Fruit fly (Drosophila melanogaster) whole organism, embryonic: ENCODE data around the gene Srp9.

Experiments used
- CG10209 ChIP-seq: fragments of 200-800 bp; sonication (Bioruptor generic); optimal IDR thresholded peaks from 3 replicates; lab custom pipeline; 2017; ENCODE audit warnings: missing biosample characterization, mild to moderate bottlenecking, missing genetic modification characterization, missing genetic modification reagents
- CG10431 ChIP-seq: fragments of 200-800 bp; sonication (Bioruptor generic); optimal IDR thresholded peaks from 3 replicates; lab custom pipeline; 2018; ENCODE audit warnings: missing biosample characterization, mild to moderate bottlenecking, missing genetic modification characterization
- CG11723 ChIP-seq: fragments of 200-800 bp; sonication (Bioruptor generic); optimal IDR thresholded peaks from 2 replicates; lab custom pipeline; 2017; ENCODE audit warnings: missing biosample characterization, mild to moderate bottlenecking, missing genetic modification characterization
- CG12104 ChIP-seq: fragments of 200-800 bp; sonication (Bioruptor generic); optimal IDR thresholded peaks from 3 replicates; lab custom pipeline; 2016; ENCODE audit warnings: missing biosample characterization, missing genetic modification characterization
- CG1233 ChIP-seq: fragments of 200-800 bp; sonication (Bioruptor generic); optimal IDR thresholded peaks from 4 replicates; lab custom pipeline; 2018; ENCODE audit warnings: missing biosample characterization, mild to moderate bottlenecking, missing genetic modification characterization
- CG12942 ChIP-seq: fragments of 200-800 bp; sonication (Bioruptor generic); optimal IDR thresholded peaks from 3 replicates; lab custom pipeline; 2016; ENCODE audit warnings: missing biosample characterization, missing genetic modification characterization
- CG13296 ChIP-seq: fragments of 200-800 bp; sonication (Bioruptor generic); optimal IDR thresholded peaks from 3 replicates; lab custom pipeline; 2018; ENCODE audit warnings: missing biosample characterization, mild to moderate bottlenecking, missing genetic modification characterization
- CG15696 ChIP-seq: fragments of 200-800 bp; sonication (Bioruptor generic); optimal IDR thresholded peaks from 2 replicates; lab custom pipeline; 2019; ENCODE audit warnings: missing biosample characterization, mild to moderate bottlenecking, missing genetic modification characterization, moderate library complexity
- CG1647 ChIP-seq: fragments of 200-800 bp; sonication (Bioruptor generic); optimal IDR thresholded peaks from 3 replicates; lab custom pipeline; 2016; ENCODE audit warnings: missing biosample characterization, missing genetic modification characterization
- CG18011 ChIP-seq: fragments of 200-800 bp; sonication (Bioruptor generic); optimal IDR thresholded peaks from 2 replicates; lab custom pipeline; 2017; ENCODE audit warnings: missing biosample characterization, missing genetic modification characterization, mild to moderate bottlenecking, moderate library complexity, missing genotype
- CG18262 ChIP-seq: fragments of 200-800 bp; optimal IDR thresholded peaks from 3 replicates; lab custom pipeline; 2019; ENCODE audit warnings: missing biosample characterization, mild to moderate bottlenecking, missing genetic modification characterization, moderate library complexity
- CG2120 ChIP-seq: fragments of 200-800 bp; sonication (Bioruptor generic); optimal IDR thresholded peaks from 3 replicates; lab custom pipeline; 2016; ENCODE audit warnings: missing biosample characterization, missing genetic modification characterization
- CG30020 ChIP-seq: fragments of 200-800 bp; optimal IDR thresholded peaks from 2 replicates; lab custom pipeline; 2019; ENCODE audit warnings: missing biosample characterization, mild to moderate bottlenecking, missing genetic modification characterization, moderate library complexity
- CG6813 ChIP-seq: fragments of 200-800 bp; sonication (Bioruptor generic); optimal IDR thresholded peaks from 2 replicates; lab custom pipeline; 2017; ENCODE audit warnings: missing biosample characterization, missing genetic modification characterization, mild to moderate bottlenecking, moderate library complexity, missing genetic modification reagents
- CG8089 ChIP-seq: fragments of 200-800 bp; sonication (Bioruptor generic); optimal IDR thresholded peaks from 3 replicates; lab custom pipeline; 2016; ENCODE audit warnings: missing biosample characterization, missing genetic modification characterization
- CG8765 ChIP-seq: fragments of 200-800 bp; sonication (Bioruptor generic); IDR thresholded peaks from 2 replicates; pipeline ENCODE4 v1.3.6; 2022; ENCODE audit warnings: missing biosample characterization, missing genetic modification characterization
- CG9727 ChIP-seq: fragments of 200-800 bp; sonication (Bioruptor generic); optimal IDR thresholded peaks from 3 replicates; lab custom pipeline; 2017; ENCODE audit warnings: missing biosample characterization, mild to moderate bottlenecking, missing genetic modification characterization
- CG9817 ChIP-seq: fragments of 200-800 bp; sonication (Bioruptor generic); optimal IDR thresholded peaks from 2 replicates; lab custom pipeline; 2018; ENCODE audit warnings: missing biosample characterization, mild to moderate bottlenecking, missing genetic modification characterization, moderate library complexity
- CG9876 ChIP-seq: fragments of 200-800 bp; sonication (Bioruptor generic); optimal IDR thresholded peaks from 2 replicates; lab custom pipeline; 2016; ENCODE audit warnings: missing biosample characterization, missing genetic modification characterization
- Dad ChIP-seq: fragments of 200-800 bp; sonication (Bioruptor generic); optimal IDR thresholded peaks from 3 replicates; lab custom pipeline; 2016; ENCODE audit warnings: missing biosample characterization, missing genetic modification characterization
- Dbx ChIP-seq: fragments of 200-800 bp; sonication (Bioruptor generic); IDR thresholded peaks from 3 replicates; pipeline ENCODE4 v1.3.6; 2022; ENCODE audit warnings: missing biosample characterization, missing genetic modification characterization
- H2.0 ChIP-seq: fragments of 200-800 bp; sonication (Bioruptor generic); IDR thresholded peaks from 2 replicates; pipeline ENCODE4 v1.3.6; 2022; ENCODE audit warnings: missing biosample characterization, missing genetic modification characterization
- Hr39 ChIP-seq: fragments of >200 bp; optimal IDR thresholded peaks from 2 replicates; lab custom pipeline; 2017
- Hsf ChIP-seq: fragments of 200-800 bp; sonication (Bioruptor generic); optimal IDR thresholded peaks from 3 replicates; lab custom pipeline; 2016; ENCODE audit warnings: missing biosample characterization, missing genetic modification characterization
- Jarid2 ChIP-seq: fragments of 200-800 bp; sonication (Bioruptor generic); optimal IDR thresholded peaks from 3 replicates; lab custom pipeline; 2017; ENCODE audit warnings: mild to moderate bottlenecking, missing biosample characterization, missing genetic modification reagents, missing genetic modification characterization
- Med ChIP-seq: fragments of 200-800 bp; sonication (Bioruptor generic); peaks from one replicate; lab custom pipeline; 2016; ENCODE audit warnings: missing biosample characterization, missing genetic modification characterization, mild to moderate bottlenecking, inconsistent platforms, moderate library complexity
- Neu2 ChIP-seq: fragments of 200-800 bp; sonication (Bioruptor generic); optimal IDR thresholded peaks from 3 replicates; lab custom pipeline; 2016; ENCODE audit warnings: missing biosample characterization, missing genetic modification characterization, borderline replicate concordance
- Oli ChIP-seq: fragments of 200-800 bp; sonication (Bioruptor generic); optimal IDR thresholded peaks from 2 replicates; lab custom pipeline; 2018; ENCODE audit warnings: missing biosample characterization, mild to moderate bottlenecking, missing genetic modification characterization, moderate library complexity
- ap ChIP-seq: fragments of 200-800 bp; sonication (Bioruptor generic); IDR thresholded peaks from 2 replicates; pipeline ENCODE4 v1.3.6; 2022; ENCODE audit warnings: missing biosample characterization, missing genetic modification characterization
- btn ChIP-seq: fragments of 200-800 bp; sonication (Bioruptor generic); optimal IDR thresholded peaks from 2 replicates; lab custom pipeline; 2016; ENCODE audit warnings: missing biosample characterization, missing genetic modification characterization
- chinmo ChIP-seq: fragments of 200-800 bp; sonication (Bioruptor generic); IDR thresholded peaks from 4 replicates; pipeline ENCODE4 v1.3.6; 2022; ENCODE audit warnings: missing biosample characterization, missing genetic modification characterization; ENCODE audit not compliant: partially characterized antibody
- dmrt11E ChIP-seq: fragments of 200-800 bp; sonication (Bioruptor generic); optimal IDR thresholded peaks from 3 replicates; lab custom pipeline; 2018; ENCODE audit warnings: missing biosample characterization, mild to moderate bottlenecking, missing genetic modification characterization, moderate library complexity
- grn ChIP-seq: fragments of 200-800 bp; sonication (Bioruptor generic); optimal IDR thresholded peaks from 3 replicates; lab custom pipeline; 2017; ENCODE audit warnings: missing biosample characterization, missing genetic modification characterization
- her ChIP-seq: fragments of 200-800 bp; sonication (Bioruptor generic); optimal IDR thresholded peaks from 2 replicates; lab custom pipeline; 2016; ENCODE audit warnings: missing biosample characterization, missing genetic modification characterization
- insv ChIP-seq, 2 experiments: fragments of 200-800 bp; sonication (Bioruptor generic); optimal IDR thresholded peaks; 3 replicates each; lab custom pipeline; 2016 to 2018; ENCODE audit warnings: missing biosample characterization in 2 of 2, missing genetic modification characterization in 2 of 2
- ken ChIP-seq: fragments of 200-800 bp; sonication (Bioruptor generic); IDR thresholded peaks from 3 replicates; pipeline ENCODE4 v1.3.6; 2022; ENCODE audit warnings: missing biosample characterization, missing genetic modification characterization
- lov ChIP-seq, 2 experiments: fragments of 200-800 bp in 1 of 2; fragments of >200 bp in 1 of 2; sonication (Bioruptor generic) in 1 of 2; IDR thresholded peaks in 1 of 2; optimal IDR thresholded peaks in 1 of 2; 2 replicates in 1 of 2; 3 replicates in 1 of 2; pipeline versions ENCODE4 v1.3.6 to Lab custom; 2017 to 2022; ENCODE audit warnings: missing biosample characterization in 1 of 2, missing genetic modification characterization in 1 of 2
- mirr ChIP-seq: fragments of 200-800 bp; sonication (Bioruptor generic); optimal IDR thresholded peaks from 3 replicates; lab custom pipeline; 2018; ENCODE audit warnings: missing biosample characterization, mild to moderate bottlenecking, missing genetic modification characterization
- otp ChIP-seq: fragments of 200-800 bp; sonication (Bioruptor generic); IDR thresholded peaks from 3 replicates; pipeline ENCODE4, ENCODE4 v1.3.6; 2022; ENCODE audit warnings: missing biosample characterization, missing genetic modification characterization
- pan ChIP-seq, 4 experiments: fragments of >200 bp in 3 of 4; fragments of 200-800 bp in 1 of 4; sonication (Bioruptor generic) in 1 of 4; optimal IDR thresholded peaks in 3 of 4; IDR thresholded peaks in 1 of 4; 2 replicates each; pipeline versions ENCODE4 v1.3.6 to Lab custom; 2017 to 2022; ENCODE audit warnings: missing biosample characterization in 2 of 4, missing genetic modification characterization in 2 of 4, mixed read lengths in 1 of 4
- pita ChIP-seq: fragments of 200-800 bp; sonication (Bioruptor generic); optimal IDR thresholded peaks from 2 replicates; lab custom pipeline; 2017; ENCODE audit warnings: missing biosample characterization, mild to moderate bottlenecking, missing genetic modification characterization
- prd ChIP-seq, 3 experiments: fragments of >200 bp in 2 of 3; fragments of 200-800 bp in 1 of 3; sonication (Bioruptor generic) in 1 of 3; optimal IDR thresholded peaks in 2 of 3; IDR thresholded peaks in 1 of 3; 2 replicates in 2 of 3; 3 replicates in 1 of 3; pipeline versions ENCODE4 v1.3.6 to Lab custom; 2017 to 2022; ENCODE audit warnings: missing biosample characterization in 1 of 3, missing genetic modification characterization in 1 of 3
- sens ChIP-seq: fragments of 200-800 bp; sonication (Bioruptor generic); peaks from one replicate; lab custom pipeline; 2016; ENCODE audit warnings: missing biosample characterization, missing genetic modification characterization
- sna ChIP-seq: fragments of 200-800 bp; sonication (Bioruptor generic); IDR thresholded peaks from 2 replicates; pipeline ENCODE4 v1.3.6; 2022; ENCODE audit warnings: missing biosample characterization, missing genetic modification characterization; ENCODE audit not compliant: partially characterized antibody
- tll ChIP-seq, 2 experiments: fragments of 200-800 bp in 1 of 2; fragments of >200 bp in 1 of 2; sonication (Bioruptor generic) in 1 of 2; optimal IDR thresholded peaks; 2 replicates each; lab custom pipeline; 2017 to 2019; ENCODE audit warnings: missing biosample characterization in 2 of 2, missing genetic modification characterization in 2 of 2, mild to moderate bottlenecking in 1 of 2, moderate library complexity in 1 of 2
- tup ChIP-seq: fragments of 200-800 bp; sonication (Bioruptor generic); optimal IDR thresholded peaks from 2 replicates; lab custom pipeline; 2016; ENCODE audit warnings: missing biosample characterization, mild to moderate bottlenecking, missing genetic modification characterization, moderate library complexity
- twi ChIP-seq: fragments of 200-800 bp; optimal IDR thresholded peaks from 2 replicates; lab custom pipeline; 2019; ENCODE audit warnings: missing biosample characterization, mild to moderate bottlenecking, missing genetic modification characterization, moderate library complexity
- unpg ChIP-seq: fragments of 200-800 bp; sonication (Bioruptor generic); optimal IDR thresholded peaks from 3 replicates; lab custom pipeline; 2018; ENCODE audit warnings: missing biosample characterization, mild to moderate bottlenecking, missing genetic modification characterization, moderate library complexity
- wdn ChIP-seq: fragments of 200-800 bp; sonication (Bioruptor generic); IDR thresholded peaks from 2 replicates; pipeline ENCODE4 v1.3.6; 2022; ENCODE audit warnings: missing biosample characterization, missing genetic modification characterization

Gene Srp9

dm6 chr3L:7943046-7943445 is 6.9 kb downstream of the Srp9 start:
- TF ChIP-seq wdn (GFP tag; lab: Robert Waterston, UW) (no peak), Hsf (GFP tag; lab: Kevin White, UChicago) (no peak), CG15696 (peak; percentile 74), CG10431 (GFP tag; lab: Kevin White, UChicago) (no peak), CG18262 (tag; lab: Kevin White, UChicago) (no peak), CG6813 (GFP tag; lab: Kevin White, UChicago) (no peak), grn (no peak), pan (optimal IDR thresholded peaks at IDR 0.05; lab: Kevin White, UChicago) (no peak), pan (GFP tag; optimal IDR thresholded peaks at IDR 0.05 in 1 of 2, IDR thresholded peaks at IDR 0.05 in 1 of 2) (peak in 1 of 2 experiments; percentile 15), CG10209 (GFP tag; lab: Kevin White, UChicago) (no peak), prd (optimal IDR thresholded peaks at IDR 0.05; lab: Kevin White, UChicago) (no peak), prd (GFP tag; IDR thresholded peaks at IDR 0.05; lab: Robert Waterston, UW) (0 out of 3 replicates have a peak, but pooled peaks have one; percentile 7), CG18011 (no peak), CG8089 (GFP tag; lab: Kevin White, UChicago) (no peak), CG2120 (no peak), Jarid2 (GFP tag; lab: Kevin White, UChicago) (no peak), twi (tag; lab: Kevin White, UChicago) (no peak), pita (GFP tag; lab: Kevin White, UChicago) (no peak), Neu2 (GFP tag; lab: Kevin White, UChicago) (no peak), Hr39 (no peak), Med (GFP tag; lab: Kevin White, UChicago) (peak; percentile 49), CG1647 (GFP tag; lab: Kevin White, UChicago) (no peak), chinmo (GFP tag; lab: Robert Waterston, UW) (0 out of 4 replicates have a peak, but pooled peaks have one; percentile 7), tll (GFP tag; optimal IDR thresholded peaks at IDR 0.05; lab: Kevin White, UChicago) (peak in 1 of 2 experiments; percentile 45), unpg (no peak), CG9727 (GFP tag; lab: Kevin White, UChicago) (peak; percentile 51), Dbx (GFP tag; lab: Robert Waterston, UW) (no peak), dmrt11E (tag; lab: Kevin White, UChicago) (no peak), lov (optimal IDR thresholded peaks at IDR 0.05; lab: Kevin White, UChicago) (no peak), lov (GFP tag; IDR thresholded peaks at IDR 0.05; lab: Robert Waterston, UW) (no peak), ap (no peak), sna (GFP tag; lab: Robert Waterston, UW) (no peak), tup (GFP tag; lab: Kevin White, UChicago) (no peak), sens (GFP tag; lab: Kevin White, UChicago) (peak; percentile 15), Dad (GFP tag; lab: Kevin White, UChicago) (no peak), CG12104 (GFP tag; lab: Kevin White, UChicago) (no peak), CG9876 (GFP tag; lab: Kevin White, UChicago) (no peak), CG11723 (GFP tag; lab: Kevin White, UChicago) (no peak), CG1233 (GFP tag; lab: Kevin White, UChicago) (no peak), btn (GFP tag; lab: Kevin White, UChicago) (no peak), CG30020 (tag; lab: Kevin White, UChicago) (no peak), CG9817 (tag; lab: Kevin White, UChicago) (no peak), mirr (GFP tag; lab: Kevin White, UChicago) (no peak), H2.0 (GFP tag; lab: Robert Waterston, UW) (no peak), Oli (tag; lab: Kevin White, UChicago) (no peak), CG13296 (no peak), her (GFP tag; lab: Kevin White, UChicago) (no peak), CG12942 (GFP tag; lab: Kevin White, UChicago) (no peak), insv (GFP tag; optimal IDR thresholded peaks at IDR 0.05; lab: Kevin White, UChicago) (peak in 1 of 2 experiments; percentile 42), CG8765 (GFP tag; lab: Robert Waterston, UW) (no peak), ken (no peak), otp (GFP tag; lab: Robert Waterston, UW) (no peak)
